Fruit fly (Drosophila melanogaster) whole organism, embryonic: ENCODE measurements around the gene CG7231.

Experiments
- CG10209 ChIP-seq: fragments of 200-800 bp; sonication (Bioruptor generic); optimal IDR thresholded peaks from 3 replicates; lab custom pipeline; 2017; ENCODE audit warnings: missing biosample characterization, mild to moderate bottlenecking, missing genetic modification characterization, missing genetic modification reagents
- CG10366 ChIP-seq: fragments of 200-800 bp; sonication (Bioruptor generic); IDR thresholded peaks from 2 replicates; pipeline ENCODE4 v1.3.6; 2022; ENCODE audit warnings: missing biosample characterization, missing genetic modification characterization
- CG10543 ChIP-seq: fragments of 200-800 bp; sonication (Bioruptor generic); optimal IDR thresholded peaks from 3 replicates; lab custom pipeline; 2017; ENCODE audit warnings: missing biosample characterization, mild to moderate bottlenecking, missing genetic modification characterization, moderate library complexity
- CG11695 ChIP-seq: fragments of 200-800 bp; sonication (Bioruptor generic); IDR thresholded peaks from 3 replicates; pipeline ENCODE4 v1.3.6; 2022; ENCODE audit warnings: missing biosample characterization, missing genetic modification characterization
- CG11696 ChIP-seq: fragments of 200-800 bp; sonication (Bioruptor generic); IDR thresholded peaks from 2 replicates; pipeline ENCODE4 v1.3.6; 2022; ENCODE audit warnings: missing biosample characterization, missing genetic modification characterization
- CG13296 ChIP-seq: fragments of 200-800 bp; sonication (Bioruptor generic); optimal IDR thresholded peaks from 3 replicates; lab custom pipeline; 2018; ENCODE audit warnings: missing biosample characterization, mild to moderate bottlenecking, missing genetic modification characterization
- CG14667 ChIP-seq: fragments of 200-800 bp; sonication (Bioruptor generic); IDR thresholded peaks from 2 replicates; pipeline ENCODE4 v1.3.6; 2022; ENCODE audit warnings: missing biosample characterization, missing genetic modification characterization
- CG17328 ChIP-seq: fragments of 200-800 bp; sonication (Bioruptor generic); IDR thresholded peaks from 2 replicates; pipeline ENCODE4 v1.3.6; 2022; ENCODE audit warnings: missing biosample characterization, missing genetic modification characterization
- CG17359 ChIP-seq: fragments of 200-800 bp; sonication (Bioruptor generic); optimal IDR thresholded peaks from 3 replicates; lab custom pipeline; 2018; ENCODE audit warnings: missing biosample characterization, mild to moderate bottlenecking, missing genetic modification characterization, moderate library complexity
- CG17829 ChIP-seq: fragments of 200-800 bp; optimal IDR thresholded peaks from 2 replicates; lab custom pipeline; 2019; ENCODE audit warnings: missing biosample characterization, mild to moderate bottlenecking, missing genetic modification characterization, moderate library complexity
- CG1792 ChIP-seq: fragments of 200-800 bp; sonication (Bioruptor generic); optimal IDR thresholded peaks from 2 replicates; lab custom pipeline; 2016; ENCODE audit warnings: missing biosample characterization, missing genetic modification characterization
- CG18599 ChIP-seq: fragments of 200-800 bp; sonication (Bioruptor generic); optimal IDR thresholded peaks from 3 replicates; lab custom pipeline; 2017; ENCODE audit warnings: missing biosample characterization, missing genetic modification characterization, mild to moderate bottlenecking, moderate library complexity, missing genetic modification reagents
- CG2202 ChIP-seq: fragments of 200-800 bp; sonication (Bioruptor generic); optimal IDR thresholded peaks from 2 replicates; lab custom pipeline; 2018; ENCODE audit warnings: missing biosample characterization, mild to moderate bottlenecking, missing genetic modification characterization
- CG2875 ChIP-seq: fragments of 200-800 bp; sonication (Bioruptor generic); optimal IDR thresholded peaks from 2 replicates; lab custom pipeline; 2017; ENCODE audit warnings: missing biosample characterization, mild to moderate bottlenecking, missing genetic modification characterization, missing genetic modification reagents
- CG3847 ChIP-seq: fragments of 200-800 bp; sonication (Bioruptor generic); IDR thresholded peaks from 2 replicates; pipeline ENCODE4 v1.3.6; 2022; ENCODE audit warnings: missing biosample characterization, missing genetic modification characterization
- CG4360 ChIP-seq: fragments of 200-800 bp; sonication (Bioruptor generic); IDR thresholded peaks from 2 replicates; pipeline ENCODE4 v1.3.6; 2022; ENCODE audit warnings: missing biosample characterization, missing genetic modification characterization
- CG4820 ChIP-seq: fragments of 200-800 bp; sonication (Bioruptor generic); optimal IDR thresholded peaks from 3 replicates; lab custom pipeline; 2016; ENCODE audit warnings: missing biosample characterization, missing genetic modification characterization
- CG6272 ChIP-seq: fragments of 200-800 bp; sonication (Bioruptor generic); IDR thresholded peaks from 2 replicates; pipeline ENCODE4 v1.3.6; 2022; ENCODE audit warnings: missing biosample characterization, missing genetic modification characterization
- CG6791 ChIP-seq: fragments of 200-800 bp; sonication (Bioruptor generic); IDR thresholded peaks from 3 replicates; pipeline ENCODE4 v1.3.6; 2022; ENCODE audit warnings: missing biosample characterization, missing genetic modification characterization; ENCODE audit not compliant: partially characterized antibody
- CG7372 ChIP-seq: fragments of 200-800 bp; sonication (Bioruptor generic); IDR thresholded peaks from 2 replicates; pipeline ENCODE4 v1.3.6; 2022; ENCODE audit warnings: missing biosample characterization, missing genetic modification characterization
- CG9876 ChIP-seq: fragments of 200-800 bp; sonication (Bioruptor generic); optimal IDR thresholded peaks from 2 replicates; lab custom pipeline; 2016; ENCODE audit warnings: missing biosample characterization, missing genetic modification characterization
- CoRest ChIP-seq: fragments of 200-800 bp; sonication (Bioruptor generic); optimal IDR thresholded peaks from 3 replicates; lab custom pipeline; 2018; ENCODE audit warnings: missing biosample characterization, mild to moderate bottlenecking, missing genetic modification characterization, moderate library complexity
- Dip3 ChIP-seq: fragments of 200-800 bp; sonication (Bioruptor generic); optimal IDR thresholded peaks from 3 replicates; lab custom pipeline; 2016; ENCODE audit warnings: missing biosample characterization, missing genetic modification characterization
- Doc3 ChIP-seq: fragments of 200-800 bp; sonication (Bioruptor generic); IDR thresholded peaks from 3 replicates; pipeline ENCODE4 v1.3.6; 2022; ENCODE audit warnings: missing biosample characterization, missing genetic modification characterization; ENCODE audit not compliant: partially characterized antibody
- E2f1 ChIP-seq: fragments of 200-800 bp; sonication (Bioruptor generic); IDR thresholded peaks from 2 replicates; pipeline ENCODE4 v1.3.6; 2022; ENCODE audit warnings: missing biosample characterization, missing genetic modification characterization
- E2f2 ChIP-seq: fragments of 200-800 bp; sonication (Bioruptor generic); IDR thresholded peaks from 2 replicates; pipeline ENCODE4 v1.3.6; 2022; ENCODE audit warnings: missing biosample characterization, missing genetic modification characterization
- ERR ChIP-seq: fragments of 200-800 bp; sonication (Bioruptor generic); optimal IDR thresholded peaks from 2 replicates; lab custom pipeline; 2016; ENCODE audit warnings: missing biosample characterization, missing genetic modification characterization
- Fer1 ChIP-seq: fragments of 200-800 bp; sonication (Bioruptor generic); optimal IDR thresholded peaks from 2 replicates; lab custom pipeline; 2017; ENCODE audit warnings: missing biosample characterization, mild to moderate bottlenecking, missing genetic modification characterization
- Fer3 ChIP-seq: fragments of 200-800 bp; sonication (Bioruptor generic); optimal IDR thresholded peaks from 2 replicates; lab custom pipeline; 2018; ENCODE audit warnings: missing biosample characterization, mild to moderate bottlenecking, missing genetic modification characterization, moderate library complexity
- NC2α ChIP-seq: fragments of 200-800 bp; sonication (Bioruptor generic); optimal IDR thresholded peaks from 2 replicates; lab custom pipeline; 2016; ENCODE audit warnings: missing biosample characterization, missing genetic modification characterization
- NfI ChIP-seq: fragments of 200-800 bp; sonication (Bioruptor generic); optimal IDR thresholded peaks from 3 replicates; lab custom pipeline; 2018; ENCODE audit warnings: missing biosample characterization, mild to moderate bottlenecking, missing genetic modification characterization, moderate library complexity
- Oli ChIP-seq: fragments of 200-800 bp; sonication (Bioruptor generic); optimal IDR thresholded peaks from 2 replicates; lab custom pipeline; 2018; ENCODE audit warnings: missing biosample characterization, mild to moderate bottlenecking, missing genetic modification characterization, moderate library complexity
- Vsx1 ChIP-seq: fragments of 200-800 bp; sonication (Bioruptor generic); optimal IDR thresholded peaks from 2 replicates; lab custom pipeline; 2017; ENCODE audit warnings: missing biosample characterization, mild to moderate bottlenecking, missing genetic modification characterization, missing genetic modification reagents
- Xbp1 ChIP-seq: fragments of 200-800 bp; sonication (Bioruptor generic); optimal IDR thresholded peaks from 3 replicates; lab custom pipeline; 2016; ENCODE audit warnings: missing biosample characterization, mild to moderate bottlenecking, missing genetic modification characterization
- amos ChIP-seq: fragments of 200-800 bp; sonication (Bioruptor generic); IDR thresholded peaks from 2 replicates; pipeline ENCODE4 v1.3.6; 2022; ENCODE audit warnings: missing biosample characterization, missing genetic modification characterization; ENCODE audit not compliant: partially characterized antibody
- crc ChIP-seq: fragments of 200-800 bp; sonication (Bioruptor generic); optimal IDR thresholded peaks from 2 replicates; lab custom pipeline; 2016; ENCODE audit warnings: missing biosample characterization, missing genetic modification characterization
- crp ChIP-seq, 2 experiments: fragments of 200-800 bp; sonication (Bioruptor generic); optimal IDR thresholded peaks; 2 replicates in 1 of 2; 3 replicates in 1 of 2; lab custom pipeline; 2017; ENCODE audit warnings: missing biosample characterization in 2 of 2, missing genetic modification characterization in 2 of 2, mild to moderate bottlenecking in 1 of 2, moderate library complexity in 1 of 2
- dm ChIP-seq: fragments of 200-800 bp; sonication (Bioruptor generic); optimal IDR thresholded peaks from 3 replicates; lab custom pipeline; 2016; ENCODE audit warnings: missing biosample characterization, missing genetic modification characterization
- emc ChIP-seq: fragments of 200-800 bp; sonication (Bioruptor generic); optimal IDR thresholded peaks from 2 replicates; lab custom pipeline; 2016; ENCODE audit warnings: missing biosample characterization, missing genetic modification characterization
- ewg ChIP-seq: fragments of 200-800 bp; sonication (Bioruptor generic); optimal IDR thresholded peaks from 3 replicates; lab custom pipeline; 2017; ENCODE audit warnings: mild to moderate bottlenecking, missing biosample characterization, missing genetic modification reagents, missing genetic modification characterization
- fd96Cb ChIP-seq: fragments of 200-800 bp; sonication (Bioruptor generic); optimal IDR thresholded peaks from 2 replicates; lab custom pipeline; 2018; ENCODE audit warnings: missing biosample characterization, mild to moderate bottlenecking, missing genetic modification characterization, moderate library complexity
- gro ChIP-seq: fragments of 200-800 bp; sonication (Bioruptor generic); optimal IDR thresholded peaks from 2 replicates; lab custom pipeline; 2016; ENCODE audit warnings: missing biosample characterization, missing genetic modification characterization
- ind ChIP-seq: fragments of 200-800 bp; sonication (Bioruptor generic); optimal IDR thresholded peaks from 3 replicates; lab custom pipeline; 2016; ENCODE audit warnings: missing biosample characterization, missing genetic modification characterization
- klu ChIP-seq: fragments of 200-800 bp; sonication (Bioruptor generic); IDR thresholded peaks from 2 replicates; pipeline ENCODE4 v1.3.6; 2022; ENCODE audit warnings: missing biosample characterization, missing genetic modification characterization
- nau ChIP-seq: fragments of 200-800 bp; sonication (Bioruptor generic); optimal IDR thresholded peaks from 3 replicates; lab custom pipeline; 2017; ENCODE audit warnings: missing biosample characterization, mild to moderate bottlenecking, missing genetic modification characterization, missing genetic modification reagents
- row ChIP-seq: fragments of 200-800 bp; sonication (Bioruptor generic); IDR thresholded peaks from 3 replicates; pipeline ENCODE4 v1.3.6; 2022; ENCODE audit warnings: missing biosample characterization, missing genetic modification characterization
- sob ChIP-seq: fragments of 200-800 bp; sonication (Bioruptor generic); IDR thresholded peaks from 2 replicates; pipeline ENCODE4 v1.3.6; 2022; ENCODE audit warnings: missing biosample characterization, missing genetic modification characterization
- trem ChIP-seq: fragments of 200-800 bp; optimal IDR thresholded peaks from 3 replicates; lab custom pipeline; 2019; ENCODE audit warnings: missing biosample characterization, mild to moderate bottlenecking, missing genetic modification characterization, moderate library complexity
- unpg ChIP-seq: fragments of 200-800 bp; sonication (Bioruptor generic); optimal IDR thresholded peaks from 3 replicates; lab custom pipeline; 2018; ENCODE audit warnings: missing biosample characterization, mild to moderate bottlenecking, missing genetic modification characterization, moderate library complexity
- zfh1 ChIP-seq: fragments of 200-800 bp; sonication (Bioruptor generic); IDR thresholded peaks from 3 replicates; pipeline ENCODE4 v1.3.6; 2022; ENCODE audit warnings: missing biosample characterization, missing genetic modification characterization

CG7231 gene

dm6 chr2L:7964611-7965010, 19.1 kb upstream of the CG7231 start (continued):
- TF ChIP-seq ewg (GFP tag; lab: Kevin White, UChicago) (peak; percentile 69), CG11695 (GFP tag; lab: Robert Waterston, UW) (peak; percentile 74), CG10543 (GFP tag; lab: Kevin White, UChicago) (no peak), emc (GFP tag; lab: Kevin White, UChicago) (no peak), CG18599 (GFP tag; lab: Kevin White, UChicago) (peak; percentile 58), fd96Cb (tag; lab: Kevin White, UChicago) (peak; percentile 72), CG4360 (GFP tag; lab: Robert Waterston, UW) (peak; percentile 53; the same call in 1 of the 2 replicates), CG17359 (tag; lab: Kevin White, UChicago) (peak; percentile 76), CG10366 (GFP tag; lab: Robert Waterston, UW) (peak; percentile 83), Xbp1 (peak; percentile 79), CG2202 (peak; percentile 40), amos (GFP tag; lab: Robert Waterston, UW) (no peak), CG3847 (peak; percentile 70), Vsx1 (GFP tag; lab: Kevin White, UChicago) (peak; percentile 20), crc (peak; percentile 53), CG2875 (GFP tag; lab: Kevin White, UChicago) (peak; percentile 67), Dip3 (GFP tag; lab: Kevin White, UChicago) (peak; percentile 12), CG9876 (GFP tag; lab: Kevin White, UChicago) (peak; percentile 19), zfh1 (GFP tag; lab: Robert Waterston, UW) (peak; percentile 87), CG1792 (GFP tag; lab: Kevin White, UChicago) (peak; percentile 25), dm (GFP tag; lab: Kevin White, UChicago) (peak; percentile 37), CG4820 (GFP tag; lab: Kevin White, UChicago) (peak; percentile 57), Doc3 (GFP tag; lab: Robert Waterston, UW) (no peak), gro (GFP tag; lab: Kevin White, UChicago) (no peak), Oli (tag; lab: Kevin White, UChicago) (peak; percentile 86), CoRest (tag; lab: Kevin White, UChicago) (peak; percentile 72), NfI (GFP tag; lab: Kevin White, UChicago) (peak; percentile 58), CG10209 (GFP tag; lab: Kevin White, UChicago) (peak; percentile 67), CG17328 (GFP tag; lab: Robert Waterston, UW) (peak; percentile 82), Fer3 (tag; lab: Kevin White, UChicago) (peak; percentile 41), sob (GFP tag; lab: Robert Waterston, UW) (peak; percentile 77), nau (GFP tag; lab: Kevin White, UChicago) (peak; percentile 81), CG6791 (no peak), trem (tag; lab: Kevin White, UChicago) (peak; percentile 13), CG7372 (GFP tag; lab: Robert Waterston, UW) (peak; percentile 59), crp (GFP tag; optimal IDR thresholded peaks at IDR 0.05; lab: Kevin White, UChicago) (peak in 1 of 2 experiments; percentile 22), CG11696 (GFP tag; lab: Robert Waterston, UW) (peak; percentile 47; the same call in 1 of the 2 replicates), row (peak; percentile 80), CG13296 (GFP tag; lab: Kevin White, UChicago) (peak; percentile 42), klu (GFP tag; lab: Robert Waterston, UW) (no peak), CG14667 (GFP tag; lab: Robert Waterston, UW) (peak; percentile 76), NC2α (GFP tag; lab: Kevin White, UChicago) (peak; percentile 52), CG6272 (GFP tag; lab: Robert Waterston, UW) (peak; percentile 53; the same call in 1 of the 2 replicates), ERR (GFP tag; lab: Kevin White, UChicago) (no peak), E2f2 (GFP tag; lab: Robert Waterston, UW) (peak; percentile 55; the same call in 1 of the 2 replicates), Fer1 (GFP tag; lab: Kevin White, UChicago) (peak; percentile 54), unpg (GFP tag; lab: Kevin White, UChicago) (peak; percentile 82), ind (GFP tag; lab: Kevin White, UChicago) (peak; percentile 68), E2f1 (GFP tag; lab: Robert Waterston, UW) (peak; percentile 72), CG17829 (peak; percentile 56)
